Worm (Caenorhabditis elegans): Measurements from ENCODE around the gene elo-9.

DNA sequence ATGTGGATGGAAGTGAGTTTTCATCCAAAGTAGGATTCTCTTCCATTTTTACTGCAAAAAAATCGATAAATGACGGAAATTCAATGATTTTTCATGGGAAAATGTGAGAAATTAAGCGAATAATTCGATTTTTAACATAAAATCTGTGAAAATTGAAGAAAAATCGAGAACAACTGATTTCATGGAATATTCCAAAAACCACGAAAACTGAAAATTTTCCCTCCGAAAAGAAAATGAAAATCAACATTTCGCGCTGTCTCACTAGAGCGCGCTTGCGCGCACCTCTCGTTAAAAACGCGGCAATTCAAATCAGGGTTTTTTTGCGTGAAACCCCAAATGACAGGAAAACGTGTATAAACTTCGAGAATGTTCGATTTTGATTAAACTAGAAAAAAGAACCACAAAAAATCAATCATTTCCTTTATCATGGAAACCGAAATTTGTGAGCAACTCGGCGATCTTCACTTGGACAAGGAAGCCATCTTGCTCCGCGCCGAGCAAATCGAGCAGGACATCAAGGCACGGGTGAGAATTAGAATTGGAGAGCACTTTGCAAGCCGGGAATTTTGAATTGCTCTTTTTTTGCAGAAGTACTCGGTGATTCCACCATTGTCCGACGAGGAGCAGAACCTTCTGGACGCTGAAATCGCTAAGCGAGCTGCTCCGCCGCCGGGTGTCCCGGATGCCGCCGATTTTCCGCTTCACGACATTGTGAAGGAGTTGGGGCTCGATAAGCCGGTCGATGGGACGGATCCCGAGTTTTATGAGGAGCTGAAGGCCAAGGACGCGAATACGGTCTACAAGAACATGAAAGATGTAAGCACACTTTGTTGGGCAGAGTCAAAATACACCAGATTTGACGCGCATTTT lies 46.7 kb upstream of the elo-9 start, which contains the start of the genes Y53F4B.9 and Y53F4B.11:
- TF ChIP-seq efl-3 (GFP tag; optimal IDR thresholded peaks at IDR 0.05) (no peak), irx-1 (tag; optimal IDR thresholded peaks at IDR 0.05) (peak; percentile 58), C16A3.4 (tag; optimal IDR thresholded peaks at IDR 0.05) (peak; percentile 87), dpl-1 (GFP tag; optimal IDR thresholded peaks at IDR 0.05) (peak; percentile 99 to 100 (median 99)), skn-1 (tag; optimal IDR thresholded peaks at IDR 0.05) (peak; percentile 68), elt-2 (tag; optimal IDR thresholded peaks at IDR 0.05) (peak; percentile 18), jun-1 (tag; optimal IDR thresholded peaks at IDR 0.05) (peak; percentile 73), sup-37 (GFP tag; optimal IDR thresholded peaks at IDR 0.05) (no peak)

Data from whole organism, L1 larva.